Worm (Caenorhabditis elegans): ENCODE measurements around the gene T12D8.5.

DNA sequence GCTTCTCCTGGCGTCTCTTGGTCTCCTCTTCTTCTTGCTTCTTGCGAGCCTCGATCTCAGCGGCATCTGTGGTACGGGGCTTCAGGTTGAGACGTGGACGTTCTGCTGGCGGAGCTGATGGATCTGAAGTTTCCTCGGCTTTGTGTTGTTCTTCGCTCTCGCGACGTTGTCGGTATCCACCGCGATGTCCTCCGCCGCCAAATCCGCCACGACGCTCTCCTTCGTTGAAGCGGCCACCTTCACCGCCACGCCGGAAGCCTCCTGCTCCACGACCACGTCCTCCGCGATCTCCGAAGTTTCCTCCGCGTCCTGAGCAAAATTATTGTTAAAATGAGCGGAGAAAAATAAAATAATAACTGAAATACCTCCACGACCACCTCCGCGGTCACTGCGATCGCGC, 16.2 kb upstream of the T12D8.5 start:
- TF ChIP-seq lin-13 (tag; optimal IDR thresholded peaks at IDR 0.05) (no peak), nhr-76 (tag; optimal IDR thresholded peaks at IDR 0.05) (no peak)
